Fruit fly (Drosophila melanogaster) whole organism, prepupa: ENCODE data around the gene CG12523.

Experiments
- Blimp-1 ChIP-seq: fragments of 200-800 bp; sonication (Bioruptor generic); optimal IDR thresholded peaks from 3 replicates; lab custom pipeline; 2017; ENCODE audit warnings: missing biosample characterization, missing genetic modification characterization, mild to moderate bottlenecking, moderate library complexity, missing genetic modification reagents
- CG10631 ChIP-seq: fragments of 200-800 bp; sonication (Bioruptor generic); optimal IDR thresholded peaks from 2 replicates; lab custom pipeline; 2016; ENCODE audit warnings: missing biosample characterization, missing genetic modification characterization
- CG11762 ChIP-seq: fragments of 200-800 bp; sonication (Bioruptor generic); optimal IDR thresholded peaks from 3 replicates; lab custom pipeline; 2016; ENCODE audit warnings: missing biosample characterization, missing genetic modification characterization; ENCODE audit not compliant: insufficient read depth
- CG6163 ChIP-seq: fragments of 200-800 bp; sonication (Bioruptor generic); IDR thresholded peaks from 3 replicates; pipeline ENCODE4 v1.3.6; 2022; ENCODE audit warnings: missing biosample characterization, missing genetic modification characterization
- CG6854 ChIP-seq: fragments of 200-800 bp; sonication (Bioruptor generic); optimal IDR thresholded peaks from 2 replicates; lab custom pipeline; 2017; ENCODE audit warnings: missing biosample characterization, mild to moderate bottlenecking, missing genetic modification characterization
- CG7368 ChIP-seq: fragments of 200-800 bp; sonication (Bioruptor generic); optimal IDR thresholded peaks from 3 replicates; lab custom pipeline; 2016; ENCODE audit warnings: missing biosample characterization, missing genetic modification characterization
- fd59A ChIP-seq: fragments of 200-800 bp; sonication (Bioruptor generic); optimal IDR thresholded peaks from 2 replicates; lab custom pipeline; 2017; ENCODE audit warnings: missing biosample characterization, mild to moderate bottlenecking, missing genetic modification characterization, missing genetic modification reagents

dm6 chr3L:10767181-10768095 lies 33.6 kb upstream of the CG12523 start:
- TF ChIP-seq CG11762 (GFP tag; lab: Kevin White, UChicago) (no peak), Blimp-1 (GFP tag; lab: Kevin White, UChicago) (no peak), fd59A (peak; percentile 16), CG10631 (GFP tag; lab: Kevin White, UChicago) (peak; percentile 16), CG6163 (GFP tag; lab: Robert Waterston, UW) (peak; percentile 28; the same call in 1 of the 3 replicates), CG7368 (GFP tag; lab: Kevin White, UChicago) (no peak), CG6854 (no peak)
